Worm (Caenorhabditis elegans) whole organism, L4 larva: ENCODE measurements around the gene unc-79.

ENCODE experiments used
- F10B5.3 ChIP-seq: sonication (generic microtip); optimal IDR thresholded peaks from 2 replicates; lab custom pipeline; 2016; ENCODE audit warnings: mild to moderate bottlenecking, missing genetic modification characterization, missing compliant biosample characterization
- Y105C5A.15 ChIP-seq: fragments of 200-800 bp; sonication (Bioruptor generic); IDR thresholded peaks from 2 replicates; pipeline ENCODE4 v1.3.6; 2022; ENCODE audit warnings: missing genetic modification characterization, missing compliant biosample characterization
- Y48G9A.11 ChIP-seq: fragments of 200-800 bp; sonication (Bioruptor generic); IDR thresholded peaks from 2 replicates; pipeline ENCODE4 v1.3.6; 2022; ENCODE audit warnings: missing genetic modification reagents, missing genetic modification characterization, missing compliant biosample characterization
- Y5F2A.4 ChIP-seq: fragments of 200-800 bp; sonication (Bioruptor generic); optimal IDR thresholded peaks from 2 replicates; lab custom pipeline; 2018; ENCODE audit warnings: mild to moderate bottlenecking, missing genetic modification characterization, missing compliant biosample characterization
- Y75B8A.6 ChIP-seq: fragments of 200-800 bp; sonication (Bioruptor generic); IDR thresholded peaks from 2 replicates; pipeline ENCODE4 v1.3.6; 2022; ENCODE audit warnings: missing genetic modification reagents, missing genetic modification characterization, missing compliant biosample characterization
- attf-4 ChIP-seq: sonication (generic microtip); optimal IDR thresholded peaks from 3 replicates; lab custom pipeline; 2017; ENCODE audit warnings: missing biosample characterization, missing genetic modification characterization
- ceh-28 ChIP-seq: fragments of 150-350 bp; optimal IDR thresholded peaks from 2 replicates; lab custom pipeline; 2014; ENCODE audit warnings: missing biosample characterization, missing genetic modification reagents, missing genetic modification characterization
- ceh-32 ChIP-seq: sonication (generic microtip); optimal IDR thresholded peaks from 2 replicates; lab custom pipeline; 2016; ENCODE audit warnings: mild to moderate bottlenecking, missing genetic modification characterization, missing compliant biosample characterization; ENCODE audit not compliant: poor library complexity
- ceh-44 ChIP-seq: fragments of 200-800 bp; sonication (Bioruptor generic); IDR thresholded peaks from 2 replicates; pipeline ENCODE4 v1.3.6; 2022; ENCODE audit warnings: missing genetic modification reagents, missing genetic modification characterization, missing compliant biosample characterization
- ceh-62 ChIP-seq: sonication (generic microtip); optimal IDR thresholded peaks from 2 replicates; lab custom pipeline; 2017; ENCODE audit warnings: missing biosample characterization, missing genetic modification characterization
- ceh-82 ChIP-seq: sonication (generic microtip); optimal IDR thresholded peaks from 2 replicates; lab custom pipeline; 2017; ENCODE audit warnings: missing biosample characterization, missing genetic modification characterization
- ces-1 ChIP-seq: fragments of 150-350 bp; sonication (generic microtip); optimal IDR thresholded peaks from 4 replicates; lab custom pipeline; 2014; ENCODE audit warnings: missing biosample characterization, missing genetic modification reagents, missing genetic modification characterization
- daf-16 ChIP-seq, 3 experiments: sonication (generic microtip); optimal IDR thresholded peaks; 2 replicates each; lab custom pipeline; 2016 to 2017; ENCODE audit warnings: missing genetic modification characterization in 3 of 3, missing genetic modification reagents in 3 of 3, mild to moderate bottlenecking in 2 of 3, missing compliant biosample characterization in 2 of 3, missing biosample characterization in 1 of 3, moderate library complexity in 1 of 3
- dmd-6 ChIP-seq: fragments of 200-800 bp; sonication (Bioruptor generic); IDR thresholded peaks from 2 replicates; pipeline ENCODE4 v1.3.6; 2022; ENCODE audit warnings: missing genetic modification reagents, missing genetic modification characterization, missing compliant biosample characterization
- dmd-8 ChIP-seq: fragments of 200-800 bp; sonication (Bioruptor generic); IDR thresholded peaks from 2 replicates; pipeline ENCODE4 v1.3.6; 2022; ENCODE audit warnings: missing genetic modification characterization, missing compliant biosample characterization
- dve-1 ChIP-seq: sonication (generic microtip); optimal IDR thresholded peaks from 2 replicates; lab custom pipeline; 2017; ENCODE audit warnings: antibody characterized with exemption, mild to moderate bottlenecking, missing genetic modification characterization, missing compliant biosample characterization; ENCODE audit not compliant: insufficient read depth
- egl-27 ChIP-seq: sonication (generic microtip); optimal IDR thresholded peaks from 3 replicates; lab custom pipeline; 2017; ENCODE audit warnings: missing biosample characterization, missing genetic modification reagents, missing genetic modification characterization
- hif-1 ChIP-seq, 2 experiments: sonication (generic microtip); optimal IDR thresholded peaks; 2 replicates each; lab custom pipeline; 2016 to 2017; ENCODE audit warnings: missing compliant biosample characterization in 2 of 2, missing genetic modification characterization in 2 of 2, missing genetic modification reagents in 2 of 2, missing genotype in 2 of 2, mild to moderate bottlenecking in 1 of 2
- hlh-11 ChIP-seq: fragments of 200-800 bp; sonication (Bioruptor generic); optimal IDR thresholded peaks from 2 replicates; lab custom pipeline; 2018; ENCODE audit warnings: mild to moderate bottlenecking, missing genetic modification characterization, missing compliant biosample characterization
- hlh-30 ChIP-seq: sonication (generic microtip); optimal IDR thresholded peaks from 2 replicates; lab custom pipeline; 2017; ENCODE audit warnings: antibody characterized with exemption, mild to moderate bottlenecking, missing genetic modification characterization, missing compliant biosample characterization; ENCODE audit not compliant: insufficient read depth
- lin-38 ChIP-seq: fragments of 200-800 bp; sonication (Bioruptor generic); IDR thresholded peaks from 2 replicates; pipeline ENCODE4 v1.3.6; 2022; ENCODE audit warnings: missing genetic modification reagents, missing genetic modification characterization, missing compliant biosample characterization
- lsy-2 ChIP-seq, 2 experiments: fragments of 150-350 bp in 1 of 2; sonication (generic microtip) in 1 of 2; optimal IDR thresholded peaks; 2 replicates each; lab custom pipeline; 2014 to 2017; ENCODE audit warnings: missing biosample characterization in 2 of 2, missing genetic modification characterization in 2 of 2
- madf-9 ChIP-seq: fragments of 200-800 bp; sonication (Bioruptor generic); conservative IDR thresholded peaks from 2 replicates; pipeline ENCODE4 v1.3.6; 2022; ENCODE audit warnings: missing genetic modification reagents, missing genetic modification characterization, missing compliant biosample characterization
- mdl-1 ChIP-seq, 2 experiments: fragments of 150-350 bp in 1 of 2; sonication (generic microtip) in 1 of 2; optimal IDR thresholded peaks; 2 replicates each; lab custom pipeline; 2014 to 2017; ENCODE audit warnings: missing biosample characterization in 2 of 2, missing genetic modification characterization in 2 of 2
- mdt-29 ChIP-seq: fragments of 200-800 bp; sonication (Bioruptor generic); IDR thresholded peaks from 2 replicates; pipeline ENCODE4 v1.3.6; 2022; ENCODE audit warnings: missing genetic modification reagents, missing genetic modification characterization, missing compliant biosample characterization
- mep-1 ChIP-seq: fragments of 150-350 bp; sonication (generic microtip); optimal IDR thresholded peaks from 3 replicates; lab custom pipeline; 2014; ENCODE audit warnings: missing biosample characterization, missing genetic modification characterization
- nhr-102 ChIP-seq: sonication (generic microtip); optimal IDR thresholded peaks from 2 replicates; lab custom pipeline; 2016; ENCODE audit warnings: mild to moderate bottlenecking, missing genetic modification characterization, moderate library complexity, missing compliant biosample characterization
- nhr-11 ChIP-seq: fragments of 150-350 bp; optimal IDR thresholded peaks from 2 replicates; lab custom pipeline; 2014; ENCODE audit warnings: missing biosample characterization, missing genetic modification characterization
- nhr-28 ChIP-seq: fragments of 150-350 bp; optimal IDR thresholded peaks from 2 replicates; lab custom pipeline; 2014; ENCODE audit warnings: missing biosample characterization, missing genetic modification characterization
- nhr-42 ChIP-seq: fragments of 200-800 bp; sonication (Bioruptor generic); IDR thresholded peaks from 2 replicates; pipeline ENCODE4 v1.3.6; 2022; ENCODE audit warnings: missing genetic modification characterization, missing compliant biosample characterization
- nhr-48 ChIP-seq: sonication (generic microtip); optimal IDR thresholded peaks from 2 replicates; lab custom pipeline; 2016; ENCODE audit warnings: mild to moderate bottlenecking, missing genetic modification characterization, missing compliant biosample characterization
- nhr-77 ChIP-seq: fragments of 150-350 bp; optimal IDR thresholded peaks from 2 replicates; lab custom pipeline; 2014; ENCODE audit warnings: missing biosample characterization, missing genetic modification characterization
- php-3 ChIP-seq: fragments of 200-800 bp; sonication (Bioruptor generic); IDR thresholded peaks from 2 replicates; pipeline ENCODE4 v1.3.6; 2022; ENCODE audit warnings: missing genetic modification reagents, missing genetic modification characterization, missing compliant biosample characterization
- pqm-1 ChIP-seq: sonication (generic microtip); optimal IDR thresholded peaks from 2 replicates; lab custom pipeline; 2017; ENCODE audit warnings: missing biosample characterization, missing genetic modification characterization
- rbr-2 ChIP-seq: sonication (generic microtip); optimal IDR thresholded peaks from 2 replicates; lab custom pipeline; 2016; ENCODE audit warnings: missing genotype, missing genetic modification characterization, missing compliant biosample characterization
- saeg-2 ChIP-seq: fragments of 200-800 bp; sonication (Bioruptor generic); IDR thresholded peaks from 2 replicates; pipeline ENCODE4 v1.3.6; 2022; ENCODE audit warnings: missing genetic modification reagents, missing genetic modification characterization, missing compliant biosample characterization
- set-16 ChIP-seq: fragments of 200-800 bp; sonication (Bioruptor generic); IDR thresholded peaks from 2 replicates; pipeline ENCODE4 v1.3.6; 2022; ENCODE audit warnings: missing genetic modification reagents, missing genetic modification characterization, missing compliant biosample characterization
- skn-1 ChIP-seq: fragments of 150-350 bp; optimal IDR thresholded peaks from 2 replicates; lab custom pipeline; 2014; ENCODE audit warnings: missing biosample characterization, missing genetic modification characterization
- spr-1 ChIP-seq: sonication (generic microtip); optimal IDR thresholded peaks from 2 replicates; lab custom pipeline; 2016; ENCODE audit warnings: mild to moderate bottlenecking, missing genetic modification characterization, missing compliant biosample characterization
- spr-3 ChIP-seq: fragments of 200-800 bp; sonication (Bioruptor generic); optimal IDR thresholded peaks from 2 replicates; lab custom pipeline; 2018; ENCODE audit warnings: mild to moderate bottlenecking, missing genetic modification characterization, missing compliant biosample characterization
- tra-1 ChIP-seq: fragments of 200-800 bp; sonication (Bioruptor generic); IDR thresholded peaks from 2 replicates; pipeline ENCODE4 v1.3.6; 2022; ENCODE audit warnings: missing genetic modification reagents, missing genetic modification characterization, missing compliant biosample characterization
- unc-39 ChIP-seq: sonication (generic microtip); optimal IDR thresholded peaks from 2 replicates; lab custom pipeline; 2017; ENCODE audit warnings: missing biosample characterization, missing genetic modification characterization
- unc-62 ChIP-seq, 3 experiments: fragments of 150-350 bp in 1 of 3; sonication (generic microtip); optimal IDR thresholded peaks in 2 of 3; peaks in 1 of 3; 1 replicate in 1 of 3; 2 replicates in 2 of 3; lab custom pipeline; 2014 to 2017; ENCODE audit warnings: missing biosample characterization in 3 of 3, missing genetic modification characterization in 3 of 3, missing genetic modification reagents in 3 of 3, missing genotype in 1 of 3
- zag-1 ChIP-seq: fragments of 150-350 bp; optimal IDR thresholded peaks from 2 replicates; lab custom pipeline; 2014; ENCODE audit warnings: missing biosample characterization, missing genetic modification characterization
- zfp-2 ChIP-seq: sonication (generic microtip); optimal IDR thresholded peaks from 2 replicates; lab custom pipeline; 2016; ENCODE audit warnings: mild to moderate bottlenecking, missing genetic modification characterization, missing compliant biosample characterization
- zip-11 ChIP-seq: fragments of 200-800 bp; sonication (Bioruptor generic); IDR thresholded peaks from 2 replicates; pipeline ENCODE4 v1.3.6; 2022; ENCODE audit warnings: missing genetic modification characterization, missing compliant biosample characterization
- zip-2 ChIP-seq: fragments of 150-350 bp; optimal IDR thresholded peaks from 2 replicates; lab custom pipeline; 2014; ENCODE audit warnings: missing biosample characterization, missing genetic modification characterization

Gene unc-79

DNA sequence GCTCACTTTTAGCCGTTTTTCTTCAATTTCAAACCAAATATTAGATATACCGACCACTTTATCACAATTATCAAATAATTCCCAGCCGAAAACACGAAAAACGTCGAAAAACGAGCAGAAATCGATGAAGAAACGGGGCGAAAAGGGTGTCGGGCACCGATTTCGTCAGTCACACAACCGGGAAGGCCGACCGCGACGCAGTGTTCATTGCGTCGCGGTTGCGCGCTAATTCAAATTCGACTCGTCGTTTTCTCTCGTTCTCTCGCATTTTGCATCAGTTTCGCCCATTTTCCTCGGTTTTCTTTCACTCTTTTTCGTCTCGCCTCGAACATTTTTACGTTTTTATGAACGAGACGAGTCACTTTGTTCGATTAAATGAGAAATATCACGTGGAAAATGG lies 21.1 kb downstream of the unc-79 start (continued):
- TF ChIP-seq dmd-8, result no peak
- TF ChIP-seq nhr-77 (tag; lab: Kevin White, UChicago), result peak; percentile 75
- peak; percentile 70 for TF ChIP-seq mep-1
- peak; percentile 31 for TF ChIP-seq lin-38 (GFP tag; lab: Robert Waterston, UW)
- 0 out of 2 replicates have a peak, but pooled peaks have one; percentile 15 for TF ChIP-seq mdt-29
- TF ChIP-seq Y5F2A.4 (GFP tag; lab: Kevin White, UChicago), result no peak
- TF ChIP-seq zfp-2 (tag; lab: Kevin White, UChicago), result no peak
- TF ChIP-seq attf-4, result no peak
- TF ChIP-seq unc-39 (tag; lab: Kevin White, UChicago), result no peak
- TF ChIP-seq php-3 (GFP tag; lab: Robert Waterston, UW), result no peak
- peak; percentile 59 for TF ChIP-seq dmd-6
- no peak for TF ChIP-seq nhr-42 (GFP tag; lab: Robert Waterston, UW)
- TF ChIP-seq daf-16 (GFP tag; optimal IDR thresholded peaks at IDR 0.05; lab: Kevin White, UChicago), result no peak
- TF ChIP-seq daf-16 (tag; optimal IDR thresholded peaks at IDR 0.05; lab: Kevin White, UChicago), result peak; percentile 47
- TF ChIP-seq, all 104 proteins: peak for 33

DNA sequence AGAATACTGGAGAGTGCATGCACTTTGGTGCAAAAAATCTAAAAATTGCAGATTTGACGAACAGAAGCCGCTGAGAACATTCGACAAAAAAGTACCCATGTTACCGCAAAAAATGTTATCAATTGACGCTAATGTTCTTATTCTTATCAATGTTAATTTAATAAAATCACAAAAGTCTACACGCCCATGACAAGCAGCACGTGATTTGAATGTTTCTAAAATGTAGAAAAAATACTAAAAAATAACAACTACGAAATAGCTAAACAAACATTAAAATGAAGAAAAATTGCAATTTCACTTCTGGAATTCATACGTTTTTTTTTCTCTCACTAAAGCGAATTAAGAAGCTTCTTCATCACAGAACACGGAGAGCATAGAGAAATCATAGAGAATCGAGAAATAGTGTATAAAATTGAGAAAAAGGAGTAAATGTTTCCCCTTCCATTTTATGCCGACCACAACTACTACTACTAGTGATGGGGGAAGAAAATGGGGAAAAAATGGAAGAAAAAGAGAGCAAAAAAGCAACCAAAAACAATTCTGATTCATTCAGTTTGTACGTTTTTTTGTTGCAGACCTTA lies 22.0 kb downstream of the unc-79 start:
- TF ChIP-seq ceh-28 (tag; lab: Kevin White, UChicago), result no peak
- 0 out of 2 replicates have a peak, but pooled peaks have one; percentile 17 for TF ChIP-seq php-3 (GFP tag; lab: Robert Waterston, UW)
- no peak for TF ChIP-seq ceh-32 (tag; lab: Kevin White, UChicago)
- peak; percentile 36 for TF ChIP-seq pqm-1 (tag; lab: Kevin White, UChicago)
- no peak for TF ChIP-seq nhr-48
- TF ChIP-seq zag-1, result no peak
- no peak for TF ChIP-seq ceh-82 (tag; lab: Kevin White, UChicago)
- TF ChIP-seq tra-1 (GFP tag; lab: Robert Waterston, UW), result no peak
- TF ChIP-seq F10B5.3 (tag; lab: Kevin White, UChicago), result no peak
- no peak for TF ChIP-seq zip-11
- TF ChIP-seq rbr-2, result peak; percentile 11
- TF ChIP-seq mdl-1 (tag; optimal IDR thresholded peaks at IDR 0.05; lab: Kevin White, UChicago), result no peak
- no peak for TF ChIP-seq egl-27 (tag; lab: Kevin White, UChicago)
- no peak for TF ChIP-seq ceh-62 (tag; lab: Kevin White, UChicago)
- no peak for TF ChIP-seq spr-3 (GFP tag; lab: Kevin White, UChicago)
- no peak for TF ChIP-seq ceh-44 (GFP tag; lab: Robert Waterston, UW)
- no peak for TF ChIP-seq Y105C5A.15 (GFP tag; lab: Robert Waterston, UW)
- TF ChIP-seq dmd-6, result peak; percentile 26; the same call in 1 of the 2 replicates
- TF ChIP-seq dve-1 (tag; lab: Kevin White, UChicago), result peak; percentile 54
- no peak for TF ChIP-seq nhr-11 (tag; lab: Kevin White, UChicago)
- no peak for TF ChIP-seq attf-4
- TF ChIP-seq zip-2 (tag; lab: Kevin White, UChicago), result no peak
- peak in 1 of 2 experiments; percentile 9 for TF ChIP-seq hif-1 (tag; optimal IDR thresholded peaks at IDR 0.05; lab: Kevin White, UChicago)
- TF ChIP-seq Y48G9A.11 (GFP tag; lab: Robert Waterston, UW), result no peak
- TF ChIP-seq Y75B8A.6 (GFP tag; lab: Robert Waterston, UW), result no peak
- TF ChIP-seq daf-16 (GFP tag; optimal IDR thresholded peaks at IDR 0.05; lab: Kevin White, UChicago), result no peak
- TF ChIP-seq daf-16 (tag; optimal IDR thresholded peaks at IDR 0.05; lab: Kevin White, UChicago), result peak; percentile 62
- no peak for TF ChIP-seq nhr-42 (GFP tag; lab: Robert Waterston, UW)
- peak; percentile 17 for TF ChIP-seq mep-1
- TF ChIP-seq ces-1 (GFP tag; lab: Kevin White, UChicago), result no peak
- TF ChIP-seq nhr-102 (tag; lab: Kevin White, UChicago), result no peak
- peak; percentile 25 for TF ChIP-seq hlh-11 (tag; lab: Kevin White, UChicago)
- TF ChIP-seq lsy-2 (tag; optimal IDR thresholded peaks at IDR 0.05; lab: Kevin White, UChicago), result peak in 1 of 2 experiments; percentile 69
- peak; percentile 35 for TF ChIP-seq hlh-30 (tag; lab: Kevin White, UChicago)
- no peak for TF ChIP-seq set-16 (GFP tag; lab: Robert Waterston, UW)
- TF ChIP-seq unc-62 (GFP tag; optimal IDR thresholded peaks at IDR 0.05 in 1 of 2; lab: Kevin White, UChicago), result no peak
- TF ChIP-seq unc-62 (tag; optimal IDR thresholded peaks at IDR 0.05; lab: Kevin White, UChicago), result no peak
- TF ChIP-seq saeg-2 (GFP tag; lab: Robert Waterston, UW), result no peak
- TF ChIP-seq skn-1 (tag; lab: Kevin White, UChicago), result no peak
- TF ChIP-seq spr-1, result no peak
- TF ChIP-seq nhr-28 (tag; lab: Kevin White, UChicago), result peak; percentile 39
- TF ChIP-seq madf-9 (GFP tag; lab: Robert Waterston, UW), result no peak
